Fruit fly (Drosophila melanogaster): ENCODE data around the gene CG9692.

CG9692 gene

DNA sequence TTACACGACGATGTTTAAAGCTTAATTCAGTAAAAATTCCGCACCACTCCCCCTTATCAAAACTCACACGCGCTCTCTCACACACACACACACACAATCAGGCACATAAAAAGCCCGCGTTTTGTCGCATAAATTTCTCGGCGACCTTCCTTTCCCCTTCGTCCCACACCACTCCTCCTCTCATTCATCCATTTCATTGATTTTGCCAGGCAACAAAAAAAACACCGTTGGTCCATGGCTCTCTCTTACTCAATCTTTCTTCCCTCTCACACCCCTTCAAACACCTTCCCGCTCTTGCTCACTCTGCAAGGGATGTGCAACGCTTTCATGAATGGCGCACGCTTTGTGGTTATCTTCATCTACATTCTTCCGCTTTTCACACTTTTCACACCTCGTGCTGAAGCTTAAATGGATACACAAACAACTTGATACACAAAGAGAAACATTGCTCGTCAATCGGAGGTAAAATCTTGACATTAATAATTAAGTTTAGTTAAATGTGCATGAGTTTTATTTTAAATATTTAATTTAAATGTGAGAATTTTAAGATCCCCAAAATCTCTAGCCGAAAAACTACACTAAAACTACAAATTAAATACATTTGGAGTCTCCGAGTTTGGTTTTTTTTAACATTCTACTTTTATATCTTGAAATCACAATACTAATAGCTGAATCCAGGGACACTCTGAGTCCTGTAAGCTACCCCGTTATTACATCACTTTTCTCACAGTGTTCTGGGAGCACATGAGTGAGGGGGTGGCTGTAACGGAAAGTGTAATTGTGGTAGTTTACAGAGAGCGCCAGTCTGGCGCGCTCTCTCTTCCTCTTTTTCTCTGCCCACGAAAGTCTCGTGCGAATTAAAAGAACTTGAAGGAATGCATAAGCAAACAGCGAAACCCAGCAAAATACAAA lies 44.6 kb upstream of the CG9692 start (continued):
- TF ChIP-seq nerfin-2 (GFP tag; IDR thresholded peaks at IDR 0.05; ENCODE audit: partially characterized antibody) (no peak), CG11696 (GFP tag; IDR thresholded peaks at IDR 0.05) (peak; percentile 88), da (GFP tag; optimal IDR thresholded peaks at IDR 0.05) (peak; percentile 71), CG4360 (GFP tag; IDR thresholded peaks at IDR 0.05) (peak; percentile 77), chm (GFP tag; IDR thresholded peaks at IDR 0.05) (peak; percentile 80), crol (GFP tag; IDR thresholded peaks at IDR 0.05) (peak; percentile 93), Ravus (GFP tag; IDR thresholded peaks at IDR 0.05) (peak; percentile 87), ase (GFP tag; IDR thresholded peaks at IDR 0.05) (peak; percentile 91), prd (optimal IDR thresholded peaks at IDR 0.05) (no peak), prd (GFP tag; IDR thresholded peaks at IDR 0.05) (peak; percentile 96), gsb (GFP tag; IDR thresholded peaks at IDR 0.05) (peak; percentile 91), CG12942 (GFP tag; optimal IDR thresholded peaks at IDR 0.05) (peak; percentile 94), Side (GFP tag; optimal IDR thresholded peaks at IDR 0.05) (peak; percentile 81), CG7839 (tag; optimal IDR thresholded peaks at IDR 0.05) (peak; percentile 98), Doc3 (GFP tag; IDR thresholded peaks at IDR 0.05; ENCODE audit: partially characterized antibody) (no peak), chn (GFP tag; optimal IDR thresholded peaks at IDR 0.05) (peak; percentile 95), CG11247 (GFP tag; IDR thresholded peaks at IDR 0.05) (peak; percentile 89), sna (GFP tag; IDR thresholded peaks at IDR 0.05; ENCODE audit: partially characterized antibody) (no peak), odd (GFP tag; optimal IDR thresholded peaks at IDR 0.05) (peak; percentile 96), CrebB (tag; optimal IDR thresholded peaks at IDR 0.05) (peak; percentile 78), aop (GFP tag; IDR thresholded peaks at IDR 0.05) (peak; percentile 41; the same call in 1 of the 2 replicates), zfh1 (GFP tag; IDR thresholded peaks at IDR 0.05) (peak; percentile 89), grn (GFP tag; optimal IDR thresholded peaks at IDR 0.05) (peak; percentile 74), HLH3B (GFP tag; IDR thresholded peaks at IDR 0.05) (peak; percentile 96), Nf-YC (tag; optimal IDR thresholded peaks at IDR 0.05) (peak; percentile 83), Hey (tag; optimal IDR thresholded peaks at IDR 0.05) (peak; percentile 20), BtbVII (GFP tag; optimal IDR thresholded peaks at IDR 0.05) (peak; percentile 98), HLH4C (GFP tag; IDR thresholded peaks at IDR 0.05; ENCODE audit: partially characterized antibody) (no peak), bab2 (GFP tag; optimal IDR thresholded peaks at IDR 0.05) (peak; percentile 95), Dbx (GFP tag; IDR thresholded peaks at IDR 0.05) (peak; percentile 94), CG12071 (GFP tag; optimal IDR thresholded peaks at IDR 0.05) (peak; percentile 94), zfh2 (GFP tag; optimal IDR thresholded peaks at IDR 0.05) (peak; percentile 90), gsb-n (tag; optimal IDR thresholded peaks at IDR 0.05) (peak; percentile 94), salm (tag; optimal IDR thresholded peaks at IDR 0.05) (peak; percentile 95), Mad (GFP tag; optimal IDR thresholded peaks at IDR 0.05) (peak; percentile 90), CG12769 (tag; optimal IDR thresholded peaks at IDR 0.05) (peak; percentile 75), Dek (tag; optimal IDR thresholded peaks at IDR 0.05) (peak; percentile 96), CG1792 (GFP tag; optimal IDR thresholded peaks at IDR 0.05) (peak; percentile 92), HLHmδ (GFP tag; optimal IDR thresholded peaks at IDR 0.05) (no peak), Tbp (GFP tag; optimal IDR thresholded peaks at IDR 0.05) (no peak), H2.0 (GFP tag; IDR thresholded peaks at IDR 0.05) (peak; percentile 91), inv (GFP tag; IDR thresholded peaks at IDR 0.05; ENCODE audit: partially characterized antibody) (no peak), CG4282 (GFP tag; optimal IDR thresholded peaks at IDR 0.05) (peak; percentile 63), NC2β (GFP tag; optimal IDR thresholded peaks at IDR 0.05) (peak; percentile 75), Hr51 (GFP tag; optimal IDR thresholded peaks at IDR 0.05) (peak; percentile 92 to 97), Dip3 (GFP tag; optimal IDR thresholded peaks at IDR 0.05) (peak; percentile 88), Sry-β (GFP tag; optimal IDR thresholded peaks at IDR 0.05) (peak; percentile 71), CG2889 (GFP tag; IDR thresholded peaks at IDR 0.05) (peak; percentile 93), CG3281 (GFP tag; optimal IDR thresholded peaks at IDR 0.05) (peak; percentile 98)

Measured in whole organism, embryonic.